Worm (Caenorhabditis elegans) whole organism, young adult: ENCODE measurements around the gene Y97E10C.1.

Source experiments
- B0035.1 ChIP-seq: sonication (generic microtip); optimal IDR thresholded peaks from 2 replicates; lab custom pipeline; 2016; ENCODE audit warnings: missing genetic modification characterization, mild to moderate bottlenecking, missing compliant biosample characterization, missing genotype, missing genetic modification reagents
- B0336.3 ChIP-seq: fragments of 200-800 bp; sonication (Bioruptor generic); IDR thresholded peaks from 2 replicates; pipeline ENCODE4 v1.3.6; 2022; ENCODE audit warnings: missing genetic modification characterization, missing compliant biosample characterization
- C17E4.6 ChIP-seq: fragments of 200-800 bp; sonication (Bioruptor generic); IDR thresholded peaks from 2 replicates; pipeline ENCODE4 v1.3.6; 2022; ENCODE audit warnings: missing genetic modification reagents, missing genetic modification characterization, missing compliant biosample characterization
- D2030.7 ChIP-seq: fragments of 200-800 bp; sonication (Bioruptor generic); IDR thresholded peaks from 2 replicates; pipeline ENCODE4 v1.3.6; 2022; ENCODE audit warnings: missing genetic modification reagents, missing genetic modification characterization, missing compliant biosample characterization
- F33H1.4 ChIP-seq: fragments of 200-800 bp; sonication (Bioruptor generic); IDR thresholded peaks from 2 replicates; pipeline ENCODE4 v1.3.6; 2022; ENCODE audit warnings: missing genetic modification reagents, missing genetic modification characterization, missing compliant biosample characterization
- F52B5.7 ChIP-seq: sonication (generic microtip); optimal IDR thresholded peaks from 2 replicates; lab custom pipeline; 2016; ENCODE audit warnings: mild to moderate bottlenecking, missing genetic modification characterization, missing compliant biosample characterization
- F57C9.4 ChIP-seq: sonication (generic microtip); optimal IDR thresholded peaks from 2 replicates; lab custom pipeline; 2017; ENCODE audit warnings: mild to moderate bottlenecking, missing genetic modification characterization, missing compliant biosample characterization
- K11D2.4 ChIP-seq: fragments of 200-800 bp; sonication (Bioruptor generic); IDR thresholded peaks from 2 replicates; pipeline ENCODE4 v1.3.6; 2022; ENCODE audit warnings: missing genetic modification reagents, missing genetic modification characterization, missing compliant biosample characterization
- T26A5.8 ChIP-seq: sonication (generic microtip); optimal IDR thresholded peaks from 2 replicates; lab custom pipeline; 2016; ENCODE audit warnings: missing genetic modification characterization, missing compliant biosample characterization
- Y53F4B.3 ChIP-seq: fragments of 200-800 bp; sonication (Bioruptor generic); IDR thresholded peaks from 2 replicates; pipeline ENCODE4 v1.3.6; 2022; ENCODE audit warnings: missing genetic modification reagents, missing genetic modification characterization, missing compliant biosample characterization
- Y53G8AR.9 ChIP-seq: fragments of 200-800 bp; sonication (Bioruptor generic); conservative IDR thresholded peaks from 2 replicates; pipeline ENCODE4 v1.3.6; 2022; ENCODE audit warnings: missing genetic modification reagents, missing genetic modification characterization, missing compliant biosample characterization
- Y79H2A.3 ChIP-seq: fragments of 200-800 bp; sonication (Bioruptor generic); conservative IDR thresholded peaks from 2 replicates; pipeline ENCODE4 v1.3.6; 2022; ENCODE audit warnings: missing genetic modification reagents, missing genetic modification characterization, missing compliant biosample characterization
- ZK185.1 ChIP-seq: sonication (generic microtip); optimal IDR thresholded peaks from 2 replicates; lab custom pipeline; 2016; ENCODE audit warnings: mild to moderate bottlenecking, missing genetic modification characterization, missing compliant biosample characterization; ENCODE audit not compliant: poor library complexity, severe bottlenecking
- aptf-3 ChIP-seq: fragments of 200-800 bp; sonication (Bioruptor generic); IDR thresholded peaks from 2 replicates; pipeline ENCODE4 v1.3.6; 2022; ENCODE audit warnings: missing genetic modification characterization, missing compliant biosample characterization
- atf-7 ChIP-seq: sonication (generic microtip); optimal IDR thresholded peaks from 2 replicates; lab custom pipeline; 2017; ENCODE audit warnings: mild to moderate bottlenecking, missing genetic modification characterization, missing compliant biosample characterization
- athp-1 ChIP-seq: sonication (generic microtip); optimal IDR thresholded peaks from 2 replicates; lab custom pipeline; 2017; ENCODE audit warnings: mild to moderate bottlenecking, missing genetic modification characterization, missing compliant biosample characterization
- attf-5 ChIP-seq: fragments of 200-800 bp; sonication (Bioruptor generic); optimal IDR thresholded peaks from 2 replicates; lab custom pipeline; 2018; ENCODE audit warnings: mild to moderate bottlenecking, missing genetic modification characterization, missing compliant biosample characterization
- cebp-1 ChIP-seq, 2 experiments: fragments of 200-800 bp in 1 of 2; sonication (Bioruptor generic) in 1 of 2; sonication (generic microtip) in 1 of 2; IDR thresholded peaks in 1 of 2; optimal IDR thresholded peaks in 1 of 2; 2 replicates each; pipeline versions ENCODE4 v1.3.6 to Lab custom; 2017 to 2022; ENCODE audit warnings: missing compliant biosample characterization in 2 of 2, missing genetic modification characterization in 2 of 2, mild to moderate bottlenecking in 1 of 2, missing genetic modification reagents in 1 of 2, moderate library complexity in 1 of 2
- ceh-27 ChIP-seq: fragments of 200-800 bp; sonication (Bioruptor generic); optimal IDR thresholded peaks from 2 replicates; lab custom pipeline; 2018; ENCODE audit warnings: mild to moderate bottlenecking, missing genetic modification characterization, moderate library complexity, missing compliant biosample characterization
- ceh-40 ChIP-seq: fragments of 200-800 bp; sonication (Bioruptor generic); IDR thresholded peaks from 2 replicates; pipeline ENCODE4 v1.3.6; 2022; ENCODE audit warnings: missing genetic modification characterization, missing compliant biosample characterization
- ceh-79 ChIP-seq: sonication (generic microtip); optimal IDR thresholded peaks from 2 replicates; lab custom pipeline; 2017; ENCODE audit warnings: mild to moderate bottlenecking, missing genetic modification characterization, missing compliant biosample characterization
- ceh-91 ChIP-seq: fragments of 200-800 bp; sonication (Bioruptor generic); IDR thresholded peaks from 2 replicates; pipeline ENCODE4 v1.3.6; 2022; ENCODE audit warnings: missing genetic modification reagents, missing genetic modification characterization, missing compliant biosample characterization
- die-1 ChIP-seq: sonication (generic microtip); optimal IDR thresholded peaks from 2 replicates; lab custom pipeline; 2016; ENCODE audit warnings: missing genotype, mild to moderate bottlenecking, missing genetic modification characterization, missing compliant biosample characterization
- egl-44 ChIP-seq: fragments of 200-800 bp; sonication (Bioruptor generic); IDR thresholded peaks from 2 replicates; pipeline ENCODE4 v1.3.6; 2022; ENCODE audit warnings: missing genetic modification reagents, missing genetic modification characterization, missing compliant biosample characterization
- gei-17 ChIP-seq: fragments of 200-800 bp; sonication (Bioruptor generic); optimal IDR thresholded peaks from 2 replicates; lab custom pipeline; 2018; ENCODE audit warnings: mild to moderate bottlenecking, missing genetic modification characterization, missing compliant biosample characterization
- hmg-20 ChIP-seq: fragments of 200-800 bp; sonication (Bioruptor generic); IDR thresholded peaks from 2 replicates; pipeline ENCODE4 v1.3.6; 2022; ENCODE audit warnings: missing genetic modification reagents, missing genetic modification characterization, missing compliant biosample characterization
- hsf-1 ChIP-seq: fragments of 200-800 bp; sonication (Bioruptor generic); IDR thresholded peaks from 2 replicates; pipeline ENCODE4 v1.3.6; 2022; ENCODE audit warnings: missing genetic modification reagents, missing genetic modification characterization, missing compliant biosample characterization
- lag-1 ChIP-seq: fragments of 200-800 bp; sonication (Bioruptor generic); IDR thresholded peaks from 2 replicates; pipeline ENCODE4 v1.3.6; 2022; ENCODE audit warnings: missing genetic modification reagents, missing genetic modification characterization, missing compliant biosample characterization
- let-526 ChIP-seq: fragments of 200-800 bp; sonication (Bioruptor generic); IDR thresholded peaks from 2 replicates; pipeline ENCODE4 v1.3.6; 2022; ENCODE audit warnings: missing genetic modification reagents, missing genetic modification characterization, missing compliant biosample characterization
- madf-8 ChIP-seq: fragments of 200-800 bp; sonication (Bioruptor generic); conservative IDR thresholded peaks from 2 replicates; pipeline ENCODE4 v1.3.6; 2022; ENCODE audit warnings: missing genetic modification reagents, missing genetic modification characterization, missing compliant biosample characterization
- mcd-1 ChIP-seq: fragments of 200-800 bp; sonication (Bioruptor generic); IDR thresholded peaks from 2 replicates; pipeline ENCODE4 v1.3.6; 2022; ENCODE audit warnings: missing genetic modification reagents, missing genetic modification characterization, missing compliant biosample characterization
- mel-28 ChIP-seq: sonication (generic microtip); optimal IDR thresholded peaks from 2 replicates; lab custom pipeline; 2016; ENCODE audit warnings: borderline replicate concordance, mild to moderate bottlenecking, missing genetic modification characterization, missing compliant biosample characterization
- nfya-2 ChIP-seq: fragments of 200-800 bp; sonication (Bioruptor generic); IDR thresholded peaks from 2 replicates; pipeline ENCODE4 v1.3.6; 2022; ENCODE audit warnings: missing genetic modification reagents, missing genetic modification characterization, missing compliant biosample characterization
- nfyb-1 ChIP-seq: fragments of 200-800 bp; sonication (Bioruptor generic); IDR thresholded peaks from 2 replicates; pipeline ENCODE4 v1.3.6; 2022; ENCODE audit warnings: missing genetic modification reagents, missing genetic modification characterization, missing compliant biosample characterization
- nhr-120 ChIP-seq: fragments of 200-800 bp; sonication (Bioruptor generic); IDR thresholded peaks from 2 replicates; pipeline ENCODE4 v1.3.6; 2022; ENCODE audit warnings: missing genetic modification characterization, missing compliant biosample characterization
- nhr-80 ChIP-seq: sonication (generic microtip); optimal IDR thresholded peaks from 2 replicates; lab custom pipeline; 2016; ENCODE audit warnings: missing genetic modification characterization, missing compliant biosample characterization
- nhr-90 ChIP-seq: sonication (generic microtip); optimal IDR thresholded peaks from 2 replicates; lab custom pipeline; 2016; ENCODE audit warnings: missing genotype, mild to moderate bottlenecking, missing genetic modification characterization, missing compliant biosample characterization
- rcor-1 ChIP-seq: fragments of 200-800 bp; sonication (Bioruptor generic); IDR thresholded peaks from 2 replicates; pipeline ENCODE4 v1.3.6; 2022; ENCODE audit warnings: missing genetic modification reagents, missing genetic modification characterization, missing compliant biosample characterization
- rec-8 ChIP-seq, 2 experiments: sonication (generic microtip); optimal IDR thresholded peaks; 2 replicates each; lab custom pipeline; 2016; ENCODE audit warnings: mild to moderate bottlenecking in 2 of 2, missing genetic modification characterization in 2 of 2, missing genetic modification reagents in 2 of 2, missing genotype in 2 of 2, missing biosample characterization in 1 of 2, missing compliant biosample characterization in 1 of 2, moderate library complexity in 1 of 2
- snpc-1.3 ChIP-seq: sonication (generic microtip); optimal IDR thresholded peaks from 2 replicates; lab custom pipeline; 2017; ENCODE audit warnings: missing genetic modification characterization, mild to moderate bottlenecking, missing compliant biosample characterization, antibody characterized with exemption, moderate library complexity, missing genotype, missing genetic modification reagents; ENCODE audit not compliant: insufficient read depth
- sptf-2 ChIP-seq: fragments of 200-800 bp; sonication (Bioruptor generic); optimal IDR thresholded peaks from 2 replicates; lab custom pipeline; 2018; ENCODE audit warnings: mild to moderate bottlenecking, missing genetic modification characterization, missing compliant biosample characterization
- tbx-9 ChIP-seq: sonication (generic microtip); optimal IDR thresholded peaks from 2 replicates; lab custom pipeline; 2016; ENCODE audit warnings: borderline replicate concordance, missing genetic modification characterization, inconsistent platforms, missing compliant biosample characterization
- tlf-1 ChIP-seq: fragments of 200-800 bp; sonication (Bioruptor generic); optimal IDR thresholded peaks from 2 replicates; lab custom pipeline; 2018; ENCODE audit warnings: mild to moderate bottlenecking, missing genetic modification characterization, missing compliant biosample characterization
- unc-130 ChIP-seq: sonication (generic microtip); optimal IDR thresholded peaks from 2 replicates; lab custom pipeline; 2016; ENCODE audit warnings: missing genetic modification reagents, missing genetic modification characterization, missing compliant biosample characterization
- unc-62 ChIP-seq: fragments of 150-350 bp; optimal IDR thresholded peaks from 2 replicates; lab custom pipeline; 2014; ENCODE audit warnings: missing biosample characterization, missing genetic modification reagents, missing genetic modification characterization
- xnd-1 ChIP-seq: sonication (generic microtip); optimal IDR thresholded peaks from 2 replicates; lab custom pipeline; 2016; ENCODE audit warnings: missing genotype, missing genetic modification reagents, missing genetic modification characterization, missing compliant biosample characterization
- ztf-26 ChIP-seq: sonication (generic microtip); optimal IDR thresholded peaks from 2 replicates; lab custom pipeline; 2017; ENCODE audit warnings: missing genetic modification characterization, missing compliant biosample characterization
- ztf-3 ChIP-seq: fragments of 200-800 bp; sonication (Bioruptor generic); optimal IDR thresholded peaks from 2 replicates; lab custom pipeline; 2018; ENCODE audit warnings: mild to moderate bottlenecking, missing genetic modification characterization, missing compliant biosample characterization

Gene Y97E10C.1

DNA sequence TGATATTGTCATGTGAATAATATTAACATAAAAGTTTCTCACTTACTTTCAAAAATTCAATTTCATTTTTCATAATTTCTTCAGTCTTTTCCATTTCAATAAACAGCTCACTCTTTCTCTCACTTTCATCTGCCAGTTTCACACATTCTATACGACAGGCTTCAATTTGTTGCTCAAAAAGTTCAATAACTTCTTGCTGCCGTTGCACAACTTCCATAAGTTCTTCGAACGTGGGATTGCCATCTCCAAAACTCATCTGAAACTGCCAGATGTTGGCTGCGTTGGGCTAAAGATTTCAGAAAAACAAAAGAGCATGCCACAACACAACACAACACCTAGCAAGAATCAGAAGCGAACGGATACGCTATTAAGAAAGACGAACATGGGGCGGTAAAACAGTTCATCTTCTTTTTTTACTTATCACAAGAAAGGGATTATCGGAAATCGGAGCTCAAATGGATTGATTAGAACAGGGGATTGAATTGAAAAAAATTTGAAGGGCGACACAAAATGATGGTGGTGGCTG lies 4.6 kb downstream of the Y97E10C.1 start (continued):
- TF ChIP-seq F57C9.4 (tag; lab: Kevin White, UChicago) = no peak
- TF ChIP-seq D2030.7 (GFP tag; lab: Robert Waterston, UW) = no peak
- no peak for TF ChIP-seq tlf-1
- no peak for TF ChIP-seq ceh-27 (GFP tag; lab: Kevin White, UChicago)
- no peak for TF ChIP-seq ztf-3
- no peak for TF ChIP-seq F33H1.4 (GFP tag; lab: Robert Waterston, UW)
- no peak for TF ChIP-seq nhr-120 (GFP tag; lab: Robert Waterston, UW)
- peak; percentile 58 for TF ChIP-seq nfyb-1 (GFP tag; lab: Robert Waterston, UW)
- no peak for TF ChIP-seq C17E4.6 (GFP tag; lab: Robert Waterston, UW)
- TF ChIP-seq unc-62 (GFP tag; lab: Kevin White, UChicago) = no peak
- no peak for TF ChIP-seq Y79H2A.3
- no peak; the same call in 1 of the 2 replicates for TF ChIP-seq madf-8
- no peak for TF ChIP-seq T26A5.8 (tag; lab: Kevin White, UChicago)
- no peak for TF ChIP-seq hmg-20 (GFP tag; lab: Robert Waterston, UW)
- no peak for TF ChIP-seq rec-8 (tag; optimal IDR thresholded peaks at IDR 0.05; lab: Kevin White, UChicago)
- no peak for TF ChIP-seq atf-7 (tag; lab: Kevin White, UChicago)
- peak; percentile 80 for TF ChIP-seq B0336.3 (GFP tag; lab: Robert Waterston, UW)
- no peak for TF ChIP-seq gei-17 (GFP tag; lab: Kevin White, UChicago)
- TF ChIP-seq ztf-26 (tag; lab: Kevin White, UChicago) = no peak
- TF ChIP-seq sptf-2 (GFP tag; lab: Kevin White, UChicago) = no peak
- TF ChIP-seq die-1 (tag; lab: Kevin White, UChicago) = no peak
- TF ChIP-seq K11D2.4 (GFP tag; lab: Robert Waterston, UW) = no peak
- TF ChIP-seq nhr-80 (tag; lab: Kevin White, UChicago) = no peak
- TF ChIP-seq athp-1 = peak; percentile 49
- no peak for TF ChIP-seq snpc-1.3 (tag; lab: Kevin White, UChicago)
- peak; percentile 9 for TF ChIP-seq F52B5.7 (tag; lab: Kevin White, UChicago)
- TF ChIP-seq nhr-90 (tag; lab: Kevin White, UChicago) = no peak
- TF ChIP-seq Y53G8AR.9 (GFP tag; lab: Robert Waterston, UW) = no peak
- TF ChIP-seq xnd-1 = no peak
- no peak for TF ChIP-seq Y53F4B.3
- no peak for TF ChIP-seq nfya-2 (GFP tag; lab: Robert Waterston, UW)
- no peak for TF ChIP-seq mel-28 (tag; lab: Kevin White, UChicago)
- no peak for TF ChIP-seq ceh-91
- TF ChIP-seq aptf-3 = 0 out of 2 replicates have a peak, but pooled peaks have one; percentile 15
- TF ChIP-seq ceh-40 = no peak
- no peak for TF ChIP-seq unc-130 (GFP tag; lab: Kevin White, UChicago)
- TF ChIP-seq ceh-79 = no peak
- TF ChIP-seq ZK185.1 (tag; lab: Kevin White, UChicago) = no peak
- TF ChIP-seq mcd-1 (GFP tag; lab: Robert Waterston, UW) = 0 out of 2 replicates have a peak, but pooled peaks have one; percentile 12
- TF ChIP-seq rcor-1 (GFP tag; lab: Robert Waterston, UW) = no peak
- no peak for TF ChIP-seq B0035.1 (tag; lab: Kevin White, UChicago)
- TF ChIP-seq tbx-9 (tag; lab: Kevin White, UChicago) = no peak
- no peak for TF ChIP-seq let-526 (GFP tag; lab: Robert Waterston, UW)
- no peak for TF ChIP-seq egl-44 (GFP tag; lab: Robert Waterston, UW)
- TF ChIP-seq lag-1 = no peak
- peak; percentile 67; the same call in 1 of the 2 replicates for TF ChIP-seq hsf-1 (GFP tag; lab: Robert Waterston, UW)
- TF ChIP-seq cebp-1 (GFP tag; IDR thresholded peaks at IDR 0.05; lab: Robert Waterston, UW) = no peak
- TF ChIP-seq cebp-1 (tag; optimal IDR thresholded peaks at IDR 0.05; lab: Kevin White, UChicago) = no peak
- TF ChIP-seq attf-5 (GFP tag; lab: Kevin White, UChicago) = no peak
